Worm (Caenorhabditis elegans) whole organism, young adult: Measurements from ENCODE around the gene pho-11.
A peak's percentile ranks its signal among the peaks of the same experiment; 100 is the strongest.

Source experiments
- B0019.2 ChIP-seq: fragments of 200-800 bp; sonication (Bioruptor generic); conservative IDR thresholded peaks from 2 replicates; pipeline ENCODE4 v1.3.6; 2022; ENCODE audit warnings: missing genetic modification reagents, missing genetic modification characterization, missing compliant biosample characterization
- B0035.1 ChIP-seq: sonication (generic microtip); optimal IDR thresholded peaks from 2 replicates; lab custom pipeline; 2016; ENCODE audit warnings: missing genetic modification characterization, mild to moderate bottlenecking, missing compliant biosample characterization, missing genotype, missing genetic modification reagents
- B0336.3 ChIP-seq: fragments of 200-800 bp; sonication (Bioruptor generic); IDR thresholded peaks from 2 replicates; pipeline ENCODE4 v1.3.6; 2022; ENCODE audit warnings: missing genetic modification characterization, missing compliant biosample characterization
- D2030.7 ChIP-seq: fragments of 200-800 bp; sonication (Bioruptor generic); IDR thresholded peaks from 2 replicates; pipeline ENCODE4 v1.3.6; 2022; ENCODE audit warnings: missing genetic modification reagents, missing genetic modification characterization, missing compliant biosample characterization
- F49E8.2 ChIP-seq: sonication (generic microtip); optimal IDR thresholded peaks from 3 replicates; lab custom pipeline; 2017; ENCODE audit warnings: missing genetic modification characterization, mild to moderate bottlenecking, missing compliant biosample characterization, antibody characterized with exemption, moderate library complexity; ENCODE audit not compliant: insufficient read depth
- K11D2.4 ChIP-seq: fragments of 200-800 bp; sonication (Bioruptor generic); IDR thresholded peaks from 2 replicates; pipeline ENCODE4 v1.3.6; 2022; ENCODE audit warnings: missing genetic modification reagents, missing genetic modification characterization, missing compliant biosample characterization
- Y53G8AR.9 ChIP-seq: fragments of 200-800 bp; sonication (Bioruptor generic); conservative IDR thresholded peaks from 2 replicates; pipeline ENCODE4 v1.3.6; 2022; ENCODE audit warnings: missing genetic modification reagents, missing genetic modification characterization, missing compliant biosample characterization
- Y79H2A.3 ChIP-seq: fragments of 200-800 bp; sonication (Bioruptor generic); conservative IDR thresholded peaks from 2 replicates; pipeline ENCODE4 v1.3.6; 2022; ENCODE audit warnings: missing genetic modification reagents, missing genetic modification characterization, missing compliant biosample characterization
- Y95B8A.8 ChIP-seq: fragments of 200-800 bp; sonication (Bioruptor generic); IDR thresholded peaks from 2 replicates; pipeline ENCODE4 v1.3.6; 2022; ENCODE audit warnings: missing genetic modification reagents, missing genetic modification characterization, missing compliant biosample characterization
- akir-1 ChIP-seq: fragments of 200-800 bp; sonication (Bioruptor generic); optimal IDR thresholded peaks from 2 replicates; lab custom pipeline; 2018; ENCODE audit warnings: mild to moderate bottlenecking, missing genetic modification characterization, moderate library complexity, missing compliant biosample characterization
- atf-7 ChIP-seq: sonication (generic microtip); optimal IDR thresholded peaks from 2 replicates; lab custom pipeline; 2017; ENCODE audit warnings: mild to moderate bottlenecking, missing genetic modification characterization, missing compliant biosample characterization
- attf-5 ChIP-seq: fragments of 200-800 bp; sonication (Bioruptor generic); optimal IDR thresholded peaks from 2 replicates; lab custom pipeline; 2018; ENCODE audit warnings: mild to moderate bottlenecking, missing genetic modification characterization, missing compliant biosample characterization
- ccch-3 ChIP-seq: fragments of 200-800 bp; sonication (Bioruptor generic); optimal IDR thresholded peaks from 2 replicates; lab custom pipeline; 2018; ENCODE audit warnings: mild to moderate bottlenecking, missing genetic modification characterization, missing compliant biosample characterization
- ceh-100 ChIP-seq: fragments of 200-800 bp; sonication (Bioruptor generic); IDR thresholded peaks from 2 replicates; pipeline ENCODE4 v1.3.6; 2022; ENCODE audit warnings: missing genetic modification reagents, missing genetic modification characterization, missing compliant biosample characterization
- ceh-40 ChIP-seq: fragments of 200-800 bp; sonication (Bioruptor generic); IDR thresholded peaks from 2 replicates; pipeline ENCODE4 v1.3.6; 2022; ENCODE audit warnings: missing genetic modification characterization, missing compliant biosample characterization
- egl-44 ChIP-seq: fragments of 200-800 bp; sonication (Bioruptor generic); IDR thresholded peaks from 2 replicates; pipeline ENCODE4 v1.3.6; 2022; ENCODE audit warnings: missing genetic modification reagents, missing genetic modification characterization, missing compliant biosample characterization
- ekl-4 ChIP-seq: fragments of 200-800 bp; sonication (Bioruptor generic); IDR thresholded peaks from 2 replicates; pipeline ENCODE4 v1.3.6; 2022; ENCODE audit warnings: missing genetic modification reagents, missing genetic modification characterization, missing compliant biosample characterization
- ets-4 ChIP-seq: fragments of 200-800 bp; sonication (Bioruptor generic); optimal IDR thresholded peaks from 2 replicates; lab custom pipeline; 2018; ENCODE audit warnings: mild to moderate bottlenecking, missing genetic modification characterization, missing compliant biosample characterization
- gei-17 ChIP-seq: fragments of 200-800 bp; sonication (Bioruptor generic); optimal IDR thresholded peaks from 2 replicates; lab custom pipeline; 2018; ENCODE audit warnings: mild to moderate bottlenecking, missing genetic modification characterization, missing compliant biosample characterization
- hmg-1.2 ChIP-seq: fragments of 200-800 bp; sonication (Bioruptor generic); IDR thresholded peaks from 2 replicates; pipeline ENCODE4 v1.3.6; 2022; ENCODE audit warnings: missing genetic modification reagents, missing genetic modification characterization, missing compliant biosample characterization
- hmg-20 ChIP-seq: fragments of 200-800 bp; sonication (Bioruptor generic); IDR thresholded peaks from 2 replicates; pipeline ENCODE4 v1.3.6; 2022; ENCODE audit warnings: missing genetic modification reagents, missing genetic modification characterization, missing compliant biosample characterization
- hrde-1 ChIP-seq: sonication (generic microtip); optimal IDR thresholded peaks from 2 replicates; lab custom pipeline; 2016; ENCODE audit warnings: missing genetic modification characterization, mild to moderate bottlenecking, missing compliant biosample characterization, moderate library complexity, missing genotype, missing genetic modification reagents, borderline replicate concordance
- hsf-1 ChIP-seq: fragments of 200-800 bp; sonication (Bioruptor generic); IDR thresholded peaks from 2 replicates; pipeline ENCODE4 v1.3.6; 2022; ENCODE audit warnings: missing genetic modification reagents, missing genetic modification characterization, missing compliant biosample characterization
- mel-28 ChIP-seq: sonication (generic microtip); optimal IDR thresholded peaks from 2 replicates; lab custom pipeline; 2016; ENCODE audit warnings: borderline replicate concordance, mild to moderate bottlenecking, missing genetic modification characterization, missing compliant biosample characterization
- mxl-1 ChIP-seq: sonication (generic microtip); optimal IDR thresholded peaks from 2 replicates; lab custom pipeline; 2016; ENCODE audit warnings: missing genetic modification characterization, missing compliant biosample characterization
- nfyb-1 ChIP-seq: fragments of 200-800 bp; sonication (Bioruptor generic); IDR thresholded peaks from 2 replicates; pipeline ENCODE4 v1.3.6; 2022; ENCODE audit warnings: missing genetic modification reagents, missing genetic modification characterization, missing compliant biosample characterization
- nhr-179 ChIP-seq: sonication (generic microtip); optimal IDR thresholded peaks from 2 replicates; lab custom pipeline; 2016; ENCODE audit warnings: mild to moderate bottlenecking, missing genetic modification characterization, missing compliant biosample characterization
- nhr-27 ChIP-seq: fragments of 200-800 bp; sonication (Bioruptor generic); optimal IDR thresholded peaks from 2 replicates; lab custom pipeline; 2018; ENCODE audit warnings: mild to moderate bottlenecking, missing genetic modification characterization, moderate library complexity, missing compliant biosample characterization
- nhr-80 ChIP-seq: sonication (generic microtip); optimal IDR thresholded peaks from 2 replicates; lab custom pipeline; 2016; ENCODE audit warnings: missing genetic modification characterization, missing compliant biosample characterization
- pha-4 ChIP-seq: fragments of 150-350 bp; sonication (generic microtip); optimal IDR thresholded peaks from 2 replicates; lab custom pipeline; 2014; ENCODE audit warnings: missing biosample characterization, missing genetic modification reagents, missing genetic modification characterization
- rec-8 ChIP-seq, 2 experiments: sonication (generic microtip); optimal IDR thresholded peaks; 2 replicates each; lab custom pipeline; 2016; ENCODE audit warnings: mild to moderate bottlenecking in 2 of 2, missing genetic modification characterization in 2 of 2, missing genetic modification reagents in 2 of 2, missing genotype in 2 of 2, missing biosample characterization in 1 of 2, missing compliant biosample characterization in 1 of 2, moderate library complexity in 1 of 2
- repo-1 ChIP-seq: sonication (generic microtip); optimal IDR thresholded peaks from 2 replicates; lab custom pipeline; 2017; ENCODE audit warnings: mild to moderate bottlenecking, missing genetic modification characterization, missing compliant biosample characterization
- snpc-1.3 ChIP-seq: sonication (generic microtip); optimal IDR thresholded peaks from 2 replicates; lab custom pipeline; 2017; ENCODE audit warnings: missing genetic modification characterization, mild to moderate bottlenecking, missing compliant biosample characterization, antibody characterized with exemption, moderate library complexity, missing genotype, missing genetic modification reagents; ENCODE audit not compliant: insufficient read depth
- snpc-4 ChIP-seq, 5 experiments: fragments of 150-350 bp in 1 of 5; sonication (generic microtip) in 4 of 5; optimal IDR thresholded peaks; 2 replicates each; lab custom pipeline; 2014 to 2018; ENCODE audit warnings: missing genetic modification characterization in 5 of 5, missing biosample characterization in 3 of 5, antibody characterized with exemption in 2 of 5, mild to moderate bottlenecking in 2 of 5, missing compliant biosample characterization in 2 of 5, missing genotype in 2 of 5, moderate library complexity in 2 of 5, missing genetic modification reagents in 1 of 5
- somi-1 ChIP-seq: fragments of 200-800 bp; sonication (Bioruptor generic); optimal IDR thresholded peaks from 2 replicates; lab custom pipeline; 2018; ENCODE audit warnings: mild to moderate bottlenecking, missing genetic modification characterization, missing compliant biosample characterization
- tbx-9 ChIP-seq: sonication (generic microtip); optimal IDR thresholded peaks from 2 replicates; lab custom pipeline; 2016; ENCODE audit warnings: borderline replicate concordance, missing genetic modification characterization, inconsistent platforms, missing compliant biosample characterization
- tlf-1 ChIP-seq: fragments of 200-800 bp; sonication (Bioruptor generic); optimal IDR thresholded peaks from 2 replicates; lab custom pipeline; 2018; ENCODE audit warnings: mild to moderate bottlenecking, missing genetic modification characterization, missing compliant biosample characterization
- zfh-2 ChIP-seq: fragments of 200-800 bp; sonication (Bioruptor generic); conservative IDR thresholded peaks from 2 replicates; pipeline ENCODE4 v1.3.6; 2022; ENCODE audit warnings: missing genetic modification reagents, missing genetic modification characterization, missing compliant biosample characterization
- ztf-28 ChIP-seq: fragments of 200-800 bp; sonication (Bioruptor generic); IDR thresholded peaks from 2 replicates; pipeline ENCODE4 v1.3.6; 2022; ENCODE audit warnings: missing genetic modification reagents, missing genetic modification characterization, missing compliant biosample characterization
- ztf-6 ChIP-seq: fragments of 200-800 bp; sonication (Bioruptor generic); IDR thresholded peaks from 2 replicates; pipeline ENCODE4 v1.3.6; 2022; ENCODE audit warnings: missing genetic modification reagents, missing genetic modification characterization, missing compliant biosample characterization

Gene pho-11

DNA sequence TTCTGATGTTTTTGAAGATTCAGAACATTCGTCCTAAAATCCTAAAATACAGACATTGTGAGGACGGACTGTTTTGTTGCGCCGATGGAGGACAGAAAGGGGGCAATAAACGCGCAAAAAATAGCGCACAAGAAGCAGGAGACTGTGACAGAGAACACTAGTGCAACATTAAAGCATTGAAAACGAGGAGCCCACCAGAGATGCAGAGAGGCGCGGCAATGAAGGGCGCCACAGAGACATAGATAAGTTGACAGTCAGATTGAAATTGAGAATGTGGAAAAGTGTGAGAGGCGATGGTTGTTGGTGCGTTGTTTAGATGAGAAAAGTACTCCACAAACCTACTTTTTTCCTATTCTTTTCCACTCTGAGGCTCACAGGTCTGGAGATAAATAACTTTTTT, 43.3 kb downstream of the pho-11 start, which contains the start of gene aakg-5 (continued):
- no peak for TF ChIP-seq tlf-1 (GFP tag; lab: Kevin White, UChicago)
- peak; percentile 24 for TF ChIP-seq gei-17 (GFP tag; lab: Kevin White, UChicago)
- TF ChIP-seq ceh-40 (GFP tag; lab: Robert Waterston, UW) = no peak
- no peak for TF ChIP-seq rec-8 (tag; optimal IDR thresholded peaks at IDR 0.05; lab: Kevin White, UChicago)
- TF ChIP-seq B0336.3 (GFP tag; lab: Robert Waterston, UW) = no peak
- no peak for TF ChIP-seq zfh-2
- TF ChIP-seq snpc-4 (GFP tag; optimal IDR thresholded peaks at IDR 0.05; lab: Kevin White, UChicago) = no peak
- peak in 1 of 4 experiments; percentile 64 for TF ChIP-seq snpc-4 (tag; optimal IDR thresholded peaks at IDR 0.05; lab: Kevin White, UChicago)
- TF ChIP-seq ceh-100 (GFP tag; lab: Robert Waterston, UW) = no peak
- no peak for TF ChIP-seq hmg-20
- no peak for TF ChIP-seq hrde-1
- no peak for TF ChIP-seq ztf-6 (GFP tag; lab: Robert Waterston, UW)
- TF ChIP-seq ets-4 (GFP tag; lab: Kevin White, UChicago) = no peak
- no peak for TF ChIP-seq snpc-1.3 (tag; lab: Kevin White, UChicago)
- TF ChIP-seq K11D2.4 (GFP tag; lab: Robert Waterston, UW) = no peak
- no peak for TF ChIP-seq atf-7 (tag; lab: Kevin White, UChicago)
- no peak for TF ChIP-seq ccch-3 (GFP tag; lab: Kevin White, UChicago)
- no peak for TF ChIP-seq nhr-179 (tag; lab: Kevin White, UChicago)
- TF ChIP-seq ztf-28 (GFP tag; lab: Robert Waterston, UW) = no peak
- TF ChIP-seq F49E8.2 (tag; lab: Kevin White, UChicago) = no peak
- TF ChIP-seq tbx-9 = no peak
- TF ChIP-seq nfyb-1 = 0 out of 2 replicates have a peak, but pooled peaks have one; percentile 35
- TF ChIP-seq attf-5 (GFP tag; lab: Kevin White, UChicago) = peak; percentile 42
- TF ChIP-seq hsf-1 (GFP tag; lab: Robert Waterston, UW) = no peak
- TF ChIP-seq mel-28 (tag; lab: Kevin White, UChicago) = no peak
- TF ChIP-seq B0019.2 (GFP tag; lab: Robert Waterston, UW) = no peak
- no peak for TF ChIP-seq Y53G8AR.9 (GFP tag; lab: Robert Waterston, UW)
- TF ChIP-seq ekl-4 (GFP tag; lab: Robert Waterston, UW) = peak; percentile 44; the same call in 1 of the 2 replicates
- TF ChIP-seq D2030.7 (GFP tag; lab: Robert Waterston, UW) = no peak
- no peak for TF ChIP-seq nhr-27 (tag; lab: Kevin White, UChicago)
- TF ChIP-seq mxl-1 (tag; lab: Kevin White, UChicago) = no peak
- TF ChIP-seq akir-1 (GFP tag; lab: Kevin White, UChicago) = no peak
- no peak for TF ChIP-seq somi-1 (GFP tag; lab: Kevin White, UChicago)

DNA sequence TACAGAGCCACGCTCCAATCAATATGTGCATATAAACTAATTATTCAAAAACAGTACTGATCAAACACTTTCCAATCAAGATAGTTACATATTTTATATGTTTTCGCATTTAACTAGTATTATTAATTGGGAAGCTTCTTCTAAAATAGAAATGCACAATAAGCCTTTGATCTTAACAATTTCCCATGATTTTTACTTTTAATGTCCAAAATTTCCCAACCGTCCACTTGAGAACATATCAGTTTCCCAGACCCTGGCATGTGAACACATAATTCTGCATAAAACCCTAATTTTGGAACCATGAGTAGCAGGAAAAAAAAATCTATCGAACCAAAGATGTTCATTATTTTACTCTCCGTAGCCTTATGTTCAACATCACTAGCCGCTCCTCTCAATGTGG, 44.8 kb downstream of the pho-11 start, which contains the start of gene R53.8:
Gene R53.8 (plus strand): TSS at position 301 of the 400 bp plus-strand sequence.
- TF ChIP-seq pha-4 (tag; lab: Kevin White, UChicago) = no peak
- TF ChIP-seq repo-1 (tag; lab: Kevin White, UChicago) = no peak
- TF ChIP-seq hmg-1.2 (GFP tag; lab: Robert Waterston, UW) = no peak
- no peak for TF ChIP-seq mel-28 (tag; lab: Kevin White, UChicago)
- no peak for TF ChIP-seq ztf-28 (GFP tag; lab: Robert Waterston, UW)
- TF ChIP-seq Y79H2A.3 (GFP tag; lab: Robert Waterston, UW) = no peak
- no peak for TF ChIP-seq egl-44 (GFP tag; lab: Robert Waterston, UW)
- no peak for TF ChIP-seq attf-5 (GFP tag; lab: Kevin White, UChicago)
- no peak for TF ChIP-seq B0035.1 (tag; lab: Kevin White, UChicago)
- no peak for TF ChIP-seq Y95B8A.8 (GFP tag; lab: Robert Waterston, UW)
- TF ChIP-seq nhr-80 = no peak
